Worm (Caenorhabditis elegans) whole organism, L4 larva: Measurements from ENCODE around the gene ttr-11.

Experiments
- hmg-1.1 ChIP-seq: fragments of 200-800 bp; sonication (Bioruptor generic); IDR thresholded peaks from 2 replicates; pipeline ENCODE4 v1.3.6; 2022; ENCODE audit warnings: missing genetic modification reagents, missing genetic modification characterization, missing compliant biosample characterization
- nhr-41 ChIP-seq: fragments of 200-800 bp; sonication (Bioruptor generic); IDR thresholded peaks from 2 replicates; pipeline ENCODE4 v1.3.6; 2022; ENCODE audit warnings: missing genetic modification reagents, missing genetic modification characterization, missing compliant biosample characterization
- zag-1 ChIP-seq: fragments of 150-350 bp; optimal IDR thresholded peaks from 2 replicates; lab custom pipeline; 2014; ENCODE audit warnings: missing biosample characterization, missing genetic modification characterization
- ztf-11 ChIP-seq: fragments of 150-350 bp; optimal IDR thresholded peaks from 2 replicates; lab custom pipeline; 2014; ENCODE audit warnings: missing biosample characterization, missing genetic modification characterization

DNA sequence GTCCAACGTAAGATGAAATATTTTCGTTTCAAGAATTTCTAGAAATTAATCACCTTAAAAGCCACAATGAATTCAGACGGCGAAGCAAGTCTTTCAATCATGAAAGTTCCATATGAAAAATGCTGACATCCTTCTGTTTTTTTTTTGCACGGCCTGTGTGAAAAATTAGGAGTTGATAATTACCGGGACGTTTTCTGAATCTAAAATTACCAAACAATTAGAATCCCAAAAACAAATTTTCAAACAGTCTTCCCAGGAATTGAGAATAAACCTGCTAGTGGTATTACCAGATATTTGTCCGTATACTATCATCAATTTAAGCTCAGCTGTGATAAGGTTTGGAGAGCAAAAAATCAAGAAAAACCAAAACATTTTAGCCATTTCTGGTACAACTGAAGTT lies 35.2 kb downstream of the ttr-11 start, which contains the start of gene Y44A6B.3:
- TF ChIP-seq zag-1 (tag; lab: Kevin White, UChicago) (no peak), ztf-11 (no peak), hmg-1.1 (GFP tag; lab: Robert Waterston, UW) (no peak), nhr-41 (GFP tag; lab: Robert Waterston, UW) (no peak)
